Fruit fly (Drosophila melanogaster) whole organism, prepupa: Measurements from ENCODE around the gene Amnionless.

Experiments
- Blimp-1 ChIP-seq: fragments of 200-800 bp; sonication (Bioruptor generic); optimal IDR thresholded peaks from 3 replicates; lab custom pipeline; 2017; ENCODE audit warnings: missing biosample characterization, missing genetic modification characterization, mild to moderate bottlenecking, moderate library complexity, missing genetic modification reagents
- CG10669 ChIP-seq: fragments of 200-800 bp; sonication (Bioruptor generic); optimal IDR thresholded peaks from 3 replicates; lab custom pipeline; 2018; ENCODE audit warnings: missing biosample characterization, mild to moderate bottlenecking, missing genetic modification characterization, moderate library complexity
- CG11762 ChIP-seq: fragments of 200-800 bp; sonication (Bioruptor generic); optimal IDR thresholded peaks from 3 replicates; lab custom pipeline; 2016; ENCODE audit warnings: missing biosample characterization, missing genetic modification characterization; ENCODE audit not compliant: insufficient read depth
- CG15336 ChIP-seq: fragments of 200-800 bp; sonication (Bioruptor generic); IDR thresholded peaks from 2 replicates; pipeline ENCODE4 v1.3.6; 2022; ENCODE audit warnings: missing biosample characterization, missing genetic modification characterization
- CG1621 ChIP-seq: fragments of 200-800 bp; sonication (Bioruptor generic); optimal IDR thresholded peaks from 3 replicates; lab custom pipeline; 2018; ENCODE audit warnings: missing biosample characterization, mild to moderate bottlenecking, missing genetic modification characterization
- CG16779 ChIP-seq: fragments of 200-800 bp; sonication (Bioruptor generic); optimal IDR thresholded peaks from 3 replicates; lab custom pipeline; 2017; ENCODE audit warnings: missing biosample characterization, mild to moderate bottlenecking, missing genetic modification characterization
- CG3032 ChIP-seq: fragments of 200-800 bp; optimal IDR thresholded peaks from 2 replicates; lab custom pipeline; 2019; ENCODE audit warnings: missing biosample characterization, mild to moderate bottlenecking, missing genetic modification characterization, moderate library complexity
- CG31627 ChIP-seq: fragments of 200-800 bp; sonication (Bioruptor generic); optimal IDR thresholded peaks from 3 replicates; lab custom pipeline; 2016; ENCODE audit warnings: missing biosample characterization, missing genetic modification characterization
- CG32006 ChIP-seq: fragments of 200-800 bp; sonication (Bioruptor generic); optimal IDR thresholded peaks from 3 replicates; lab custom pipeline; 2017; ENCODE audit warnings: missing biosample characterization, mild to moderate bottlenecking, missing genetic modification characterization
- CG3919 ChIP-seq: fragments of 200-800 bp; sonication (Bioruptor generic); optimal IDR thresholded peaks from 3 replicates; lab custom pipeline; 2016; ENCODE audit warnings: missing biosample characterization, missing genetic modification characterization
- CG6163 ChIP-seq: fragments of 200-800 bp; sonication (Bioruptor generic); IDR thresholded peaks from 3 replicates; pipeline ENCODE4 v1.3.6; 2022; ENCODE audit warnings: missing biosample characterization, missing genetic modification characterization
- CG6792 ChIP-seq: fragments of 200-800 bp; sonication (Bioruptor generic); optimal IDR thresholded peaks from 3 replicates; lab custom pipeline; 2016; ENCODE audit warnings: missing biosample characterization, missing genetic modification characterization
- CG7368 ChIP-seq: fragments of 200-800 bp; sonication (Bioruptor generic); optimal IDR thresholded peaks from 3 replicates; lab custom pipeline; 2016; ENCODE audit warnings: missing biosample characterization, missing genetic modification characterization
- CG8632 ChIP-seq: fragments of 200-800 bp; sonication (Bioruptor generic); optimal IDR thresholded peaks from 3 replicates; lab custom pipeline; 2016; ENCODE audit warnings: missing biosample characterization, missing genetic modification characterization
- Eip75B ChIP-seq: fragments of 200-800 bp; sonication (Bioruptor generic); optimal IDR thresholded peaks from 3 replicates; lab custom pipeline; 2016; ENCODE audit warnings: missing biosample characterization, missing genetic modification characterization
- Eip78C ChIP-seq: fragments of 200-800 bp; sonication (Bioruptor generic); peaks from one replicate; lab custom pipeline; 2016; ENCODE audit warnings: missing biosample characterization, missing genetic modification characterization
- Eip93F ChIP-seq: fragments of 200-800 bp; sonication (Bioruptor generic); optimal IDR thresholded peaks from 2 replicates; lab custom pipeline; 2016; ENCODE audit warnings: missing biosample characterization, mild to moderate bottlenecking, missing genetic modification characterization
- Ets21C ChIP-seq: fragments of 200-800 bp; sonication (Bioruptor generic); optimal IDR thresholded peaks from 3 replicates; lab custom pipeline; 2016; ENCODE audit warnings: missing biosample characterization, missing genetic modification characterization
- Ets96B ChIP-seq: fragments of 200-800 bp; optimal IDR thresholded peaks from 2 replicates; lab custom pipeline; 2019; ENCODE audit warnings: missing biosample characterization, mild to moderate bottlenecking, missing genetic modification characterization, moderate library complexity
- Hr38 ChIP-seq: sonication (Bioruptor generic); optimal IDR thresholded peaks from 2 replicates; lab custom pipeline; 2016; ENCODE audit warnings: missing biosample characterization, missing genetic modification characterization
- Hr4 ChIP-seq: fragments of 200-800 bp; sonication (Bioruptor generic); optimal IDR thresholded peaks from 3 replicates; lab custom pipeline; 2016; ENCODE audit warnings: missing biosample characterization, missing genetic modification characterization
- Lpt ChIP-seq: fragments of 200-800 bp; sonication (Bioruptor generic); optimal IDR thresholded peaks from 3 replicates; lab custom pipeline; 2016; ENCODE audit warnings: missing biosample characterization, missing genetic modification characterization
- OdsH ChIP-seq: fragments of 200-800 bp; sonication (Bioruptor generic); optimal IDR thresholded peaks from 3 replicates; lab custom pipeline; 2016; ENCODE audit warnings: missing biosample characterization, missing genetic modification characterization
- Smox ChIP-seq: fragments of 200-800 bp; sonication (Bioruptor generic); optimal IDR thresholded peaks from 3 replicates; lab custom pipeline; 2016; ENCODE audit warnings: missing biosample characterization, missing genetic modification characterization
- Sox102F ChIP-seq: fragments of 200-800 bp; sonication (Bioruptor generic); optimal IDR thresholded peaks from 2 replicates; lab custom pipeline; 2016; ENCODE audit warnings: missing biosample characterization, mild to moderate bottlenecking, missing genetic modification characterization
- Sox14 ChIP-seq: fragments of 200-800 bp; sonication (Bioruptor generic); optimal IDR thresholded peaks from 3 replicates; lab custom pipeline; 2016; ENCODE audit warnings: missing biosample characterization, missing genetic modification characterization
- Sox15 ChIP-seq: fragments of 200-800 bp; sonication (Bioruptor generic); optimal IDR thresholded peaks from 3 replicates; lab custom pipeline; 2016; ENCODE audit warnings: missing biosample characterization, missing genetic modification characterization
- acj6 ChIP-seq: fragments of 200-800 bp; sonication (Bioruptor generic); optimal IDR thresholded peaks from 3 replicates; lab custom pipeline; 2016; ENCODE audit warnings: missing biosample characterization, missing genetic modification characterization
- cyc ChIP-seq: fragments of 200-800 bp; sonication (Bioruptor generic); optimal IDR thresholded peaks from 3 replicates; lab custom pipeline; 2016; ENCODE audit warnings: missing biosample characterization, missing genetic modification characterization
- dac ChIP-seq: fragments of 200-800 bp; sonication (Bioruptor generic); optimal IDR thresholded peaks from 2 replicates; lab custom pipeline; 2017; ENCODE audit warnings: missing biosample characterization, mild to moderate bottlenecking, missing genetic modification characterization
- dsx ChIP-seq: fragments of 200-800 bp; optimal IDR thresholded peaks from 3 replicates; lab custom pipeline; 2019; ENCODE audit warnings: missing biosample characterization, mild to moderate bottlenecking, missing genetic modification characterization, moderate library complexity; ENCODE audit not compliant: poor library complexity, severe bottlenecking
- eg ChIP-seq: fragments of 200-800 bp; sonication (Bioruptor generic); IDR thresholded peaks from 3 replicates; pipeline ENCODE4 v1.3.6; 2022; ENCODE audit warnings: missing biosample characterization, missing genetic modification characterization
- esn ChIP-seq: fragments of 200-800 bp; sonication (Bioruptor generic); optimal IDR thresholded peaks from 2 replicates; lab custom pipeline; 2016; ENCODE audit warnings: missing biosample characterization, mild to moderate bottlenecking, missing genetic modification characterization, moderate library complexity
- fd59A ChIP-seq: fragments of 200-800 bp; sonication (Bioruptor generic); optimal IDR thresholded peaks from 2 replicates; lab custom pipeline; 2017; ENCODE audit warnings: missing biosample characterization, mild to moderate bottlenecking, missing genetic modification characterization, missing genetic modification reagents
- fkh ChIP-seq: fragments of 200-800 bp; sonication (Bioruptor generic); optimal IDR thresholded peaks from 3 replicates; lab custom pipeline; 2017; ENCODE audit warnings: missing biosample characterization, mild to moderate bottlenecking, missing genetic modification characterization, moderate library complexity
- lz ChIP-seq: fragments of 200-800 bp; sonication (Bioruptor generic); optimal IDR thresholded peaks from 3 replicates; lab custom pipeline; 2016; ENCODE audit warnings: missing biosample characterization, missing genetic modification characterization
- net ChIP-seq: fragments of 200-800 bp; sonication (Bioruptor generic); optimal IDR thresholded peaks from 3 replicates; lab custom pipeline; 2016; ENCODE audit warnings: missing biosample characterization, missing genetic modification characterization
- pdm3 ChIP-seq: fragments of 200-800 bp; sonication (Bioruptor generic); optimal IDR thresholded peaks from 3 replicates; lab custom pipeline; 2016; ENCODE audit warnings: missing biosample characterization, missing genetic modification characterization
- salr ChIP-seq, 2 experiments: fragments of 200-800 bp; sonication (Bioruptor generic); optimal IDR thresholded peaks; 3 replicates each; lab custom pipeline; 2016 to 2018; ENCODE audit warnings: missing biosample characterization in 2 of 2, missing genetic modification characterization in 2 of 2, mild to moderate bottlenecking in 1 of 2
- ss ChIP-seq, 2 experiments: fragments of 200-800 bp; sonication (Bioruptor generic); optimal IDR thresholded peaks; 2 replicates in 1 of 2; 3 replicates in 1 of 2; lab custom pipeline; 2017 to 2018; ENCODE audit warnings: mild to moderate bottlenecking in 2 of 2, missing biosample characterization in 2 of 2, missing genetic modification characterization in 2 of 2, moderate library complexity in 1 of 2
- svp ChIP-seq: fragments of 200-800 bp; sonication (Bioruptor generic); peaks from one replicate; lab custom pipeline; 2016; ENCODE audit warnings: missing biosample characterization, missing genetic modification characterization
- topi ChIP-seq: fragments of 200-800 bp; sonication (Bioruptor generic); optimal IDR thresholded peaks from 3 replicates; lab custom pipeline; 2016; ENCODE audit warnings: missing biosample characterization, missing genetic modification characterization
- vri ChIP-seq: fragments of 200-800 bp; sonication (Bioruptor generic); optimal IDR thresholded peaks from 3 replicates; lab custom pipeline; 2016; ENCODE audit warnings: missing biosample characterization, mild to moderate bottlenecking, missing genetic modification characterization

The Amnionless gene

dm6 chr2L:249048-249825 is 39.7 kb downstream of the Amnionless start (continued):
- no peak for TF ChIP-seq Sox15 (GFP tag; lab: Kevin White, UChicago)
- TF ChIP-seq CG31627, result peak; percentile 36
- TF ChIP-seq salr (GFP tag; optimal IDR thresholded peaks at IDR 0.05; lab: Kevin White, UChicago), result peak; percentile 34 to 85
- peak; percentile 14 for TF ChIP-seq fd59A
- TF ChIP-seq pdm3 (GFP tag; lab: Kevin White, UChicago), result peak; percentile 75
- peak; percentile 42 for TF ChIP-seq CG3919 (GFP tag; lab: Kevin White, UChicago)
- TF ChIP-seq vri (GFP tag; lab: Kevin White, UChicago), result no peak
- peak; percentile 57 for TF ChIP-seq CG10669 (GFP tag; lab: Kevin White, UChicago)
- TF ChIP-seq Ets96B (tag; lab: Kevin White, UChicago), result peak; percentile 48
- TF ChIP-seq acj6, result peak; percentile 61
- peak; percentile 42 for TF ChIP-seq Sox14
- TF ChIP-seq lz (GFP tag; lab: Kevin White, UChicago), result peak; percentile 4
- TF ChIP-seq Ets21C (GFP tag; lab: Kevin White, UChicago), result peak; percentile 34
- TF ChIP-seq eg (GFP tag; lab: Robert Waterston, UW), result peak; percentile 64; the same call in 2 of the 3 replicates
- TF ChIP-seq OdsH (GFP tag; lab: Kevin White, UChicago), result peak; percentile 75
- TF ChIP-seq dac, result peak; percentile 61
- peak; percentile 67 for TF ChIP-seq svp (GFP tag; lab: Kevin White, UChicago)
- TF ChIP-seq Sox102F (GFP tag; lab: Kevin White, UChicago), result no peak
- TF ChIP-seq ss (GFP tag; optimal IDR thresholded peaks at IDR 0.05; lab: Kevin White, UChicago), result peak; percentile 68 to 76
- TF ChIP-seq CG7368 (GFP tag; lab: Kevin White, UChicago), result peak; percentile 34
- TF ChIP-seq Hr4 (GFP tag; lab: Kevin White, UChicago), result peak; percentile 85

DNA sequence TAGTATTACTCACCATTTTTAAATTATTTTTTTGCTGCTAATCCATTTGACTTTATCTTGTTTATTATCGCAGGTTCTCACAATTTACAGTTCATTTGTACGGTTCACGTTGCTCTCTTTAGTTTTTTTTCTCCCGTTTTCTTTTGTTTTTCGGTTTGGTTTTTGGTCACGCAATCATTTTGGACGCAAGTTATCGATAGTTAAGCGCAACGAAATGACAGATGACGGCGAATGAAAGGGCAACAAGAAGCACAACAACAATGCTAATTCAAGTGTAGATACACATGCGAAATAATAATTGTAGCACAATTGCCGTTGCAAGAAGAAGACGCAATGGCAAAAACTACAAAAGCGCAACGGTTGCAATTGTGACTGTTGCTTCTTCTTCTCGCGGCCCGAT is 40.4 kb downstream of the Amnionless start:
- TF ChIP-seq topi (GFP tag; lab: Kevin White, UChicago) (no peak), Eip78C (GFP tag; lab: Kevin White, UChicago) (peak; percentile 12)

dm6 chr2L:247845-248473 is 41.0 kb downstream of the Amnionless start:
- TF ChIP-seq fkh (GFP tag; lab: Kevin White, UChicago) (no peak), topi (GFP tag; lab: Kevin White, UChicago) (peak; percentile 71), dsx (GFP tag; lab: Kevin White, UChicago) (no peak), Sox15 (GFP tag; lab: Kevin White, UChicago) (peak; percentile 46), Lpt (peak; percentile 5), net (GFP tag; lab: Kevin White, UChicago) (peak; percentile 61), cyc (GFP tag; lab: Kevin White, UChicago) (peak; percentile 54), CG10669 (GFP tag; lab: Kevin White, UChicago) (peak; percentile 69), Eip93F (GFP tag; lab: Kevin White, UChicago) (peak; percentile 57), CG1621 (tag; lab: Kevin White, UChicago) (no peak), CG15336 (GFP tag; lab: Robert Waterston, UW) (peak; percentile 70), svp (GFP tag; lab: Kevin White, UChicago) (peak; percentile 71), CG32006 (GFP tag; lab: Kevin White, UChicago) (peak; percentile 85), CG6163 (GFP tag; lab: Robert Waterston, UW) (0 out of 3 replicates have a peak, but pooled peaks have one; percentile 11), CG8632 (GFP tag; lab: Kevin White, UChicago) (peak; percentile 65), Blimp-1 (GFP tag; lab: Kevin White, UChicago) (peak; percentile 49), Hr38 (GFP tag; lab: Kevin White, UChicago) (no peak), CG11762 (GFP tag; lab: Kevin White, UChicago) (peak; percentile 58), salr (GFP tag; optimal IDR thresholded peaks at IDR 0.05; lab: Kevin White, UChicago) (peak in 1 of 2 experiments; percentile 79), esn (GFP tag; lab: Kevin White, UChicago) (peak; percentile 82), Eip75B (no peak), CG16779 (tag; lab: Kevin White, UChicago) (peak; percentile 25), CG31627 (peak; percentile 51), ss (GFP tag; optimal IDR thresholded peaks at IDR 0.05; lab: Kevin White, UChicago) (peak in 1 of 2 experiments; percentile 41), CG3032 (tag; lab: Kevin White, UChicago) (peak; percentile 56), lz (GFP tag; lab: Kevin White, UChicago) (peak; percentile 55), Ets21C (GFP tag; lab: Kevin White, UChicago) (no peak), eg (GFP tag; lab: Robert Waterston, UW) (peak; percentile 72), OdsH (GFP tag; lab: Kevin White, UChicago) (peak; percentile 74), CG6792 (peak; percentile 73), Smox (GFP tag; lab: Kevin White, UChicago) (peak; percentile 74), Ets96B (tag; lab: Kevin White, UChicago) (peak; percentile 67), acj6 (peak; percentile 75)
